Fruit fly (Drosophila melanogaster) whole organism, embryonic: ENCODE results near the gene Cralbp.

Experiments used
- Ada2b ChIP-seq: fragments of 200-800 bp; sonication (Bioruptor generic); IDR thresholded peaks from 2 replicates; pipeline ENCODE4 v1.3.6; 2022; ENCODE audit warnings: missing biosample characterization, missing genetic modification characterization
- BEAF-32 ChIP-seq: fragments of 200-800 bp; sonication (Bioruptor generic); optimal IDR thresholded peaks from 3 replicates; lab custom pipeline; 2017; ENCODE audit warnings: missing biosample characterization, missing genetic modification characterization, mild to moderate bottlenecking, moderate library complexity, missing genetic modification reagents
- Blimp-1 ChIP-seq: fragments of 200-800 bp; sonication (Bioruptor generic); optimal IDR thresholded peaks from 3 replicates; lab custom pipeline; 2018; ENCODE audit warnings: missing biosample characterization, missing genetic modification characterization, mild to moderate bottlenecking, moderate library complexity, missing genetic modification reagents
- CG10209 ChIP-seq: fragments of 200-800 bp; sonication (Bioruptor generic); optimal IDR thresholded peaks from 3 replicates; lab custom pipeline; 2017; ENCODE audit warnings: missing biosample characterization, mild to moderate bottlenecking, missing genetic modification characterization, missing genetic modification reagents
- CG10431 ChIP-seq: fragments of 200-800 bp; sonication (Bioruptor generic); optimal IDR thresholded peaks from 3 replicates; lab custom pipeline; 2018; ENCODE audit warnings: missing biosample characterization, mild to moderate bottlenecking, missing genetic modification characterization
- CG10959 ChIP-seq: fragments of 200-800 bp; sonication (Bioruptor generic); IDR thresholded peaks from 2 replicates; pipeline ENCODE4 v1.3.6; 2022; ENCODE audit warnings: missing biosample characterization, missing genetic modification characterization
- CG11085 ChIP-seq: fragments of 200-800 bp; sonication (Bioruptor generic); IDR thresholded peaks from 2 replicates; pipeline ENCODE4 v1.3.6; 2022; ENCODE audit warnings: missing biosample characterization, missing genetic modification characterization
- CG12769 ChIP-seq: fragments of 200-800 bp; sonication (Bioruptor generic); optimal IDR thresholded peaks from 2 replicates; lab custom pipeline; 2019; ENCODE audit warnings: missing biosample characterization, mild to moderate bottlenecking, missing genetic modification characterization, moderate library complexity
- CG14014 ChIP-seq: fragments of 200-800 bp; sonication (Bioruptor generic); IDR thresholded peaks from 2 replicates; pipeline ENCODE4 v1.3.6; 2022; ENCODE audit warnings: missing biosample characterization, missing genetic modification characterization
- CG14050 ChIP-seq: fragments of 200-800 bp; sonication (Bioruptor generic); IDR thresholded peaks from 3 replicates; pipeline ENCODE4 v1.3.6; 2022; ENCODE audit warnings: missing biosample characterization, missing genetic modification characterization
- CG15011 ChIP-seq: fragments of 200-800 bp; sonication (Bioruptor generic); optimal IDR thresholded peaks from 3 replicates; lab custom pipeline; 2018; ENCODE audit warnings: missing biosample characterization, mild to moderate bottlenecking, missing genetic modification characterization
- CG15269 ChIP-seq: fragments of 200-800 bp; sonication (Bioruptor generic); optimal IDR thresholded peaks from 2 replicates; lab custom pipeline; 2018; ENCODE audit warnings: missing biosample characterization, mild to moderate bottlenecking, missing genetic modification characterization, moderate library complexity
- CG16815 ChIP-seq: fragments of 200-800 bp; sonication (Bioruptor generic); optimal IDR thresholded peaks from 3 replicates; lab custom pipeline; 2017; ENCODE audit warnings: missing biosample characterization, mild to moderate bottlenecking, missing genetic modification characterization
- CG18262 ChIP-seq: fragments of 200-800 bp; optimal IDR thresholded peaks from 3 replicates; lab custom pipeline; 2019; ENCODE audit warnings: missing biosample characterization, mild to moderate bottlenecking, missing genetic modification characterization, moderate library complexity
- CG2129 ChIP-seq: fragments of 200-800 bp; sonication (Bioruptor generic); IDR thresholded peaks from 2 replicates; pipeline ENCODE4 v1.3.6; 2022; ENCODE audit warnings: missing biosample characterization, missing genetic modification characterization; ENCODE audit not compliant: partially characterized antibody
- CG31365 ChIP-seq: fragments of 200-800 bp; sonication (Bioruptor generic); optimal IDR thresholded peaks from 2 replicates; lab custom pipeline; 2018; ENCODE audit warnings: missing biosample characterization, mild to moderate bottlenecking, missing genetic modification characterization
- CG34224 ChIP-seq: fragments of 200-800 bp; sonication (Bioruptor generic); IDR thresholded peaks from 3 replicates; pipeline ENCODE4 v1.3.6; 2022; ENCODE audit warnings: missing biosample characterization, missing genetic modification characterization; ENCODE audit not compliant: partially characterized antibody
- CG6654 ChIP-seq: fragments of 200-800 bp; sonication (Bioruptor generic); optimal IDR thresholded peaks from 2 replicates; lab custom pipeline; 2017; ENCODE audit warnings: missing biosample characterization, mild to moderate bottlenecking, missing genetic modification characterization
- CG7786 ChIP-seq: fragments of 200-800 bp; sonication (Bioruptor generic); optimal IDR thresholded peaks from 2 replicates; lab custom pipeline; 2016; ENCODE audit warnings: missing biosample characterization, missing genetic modification characterization
- Deaf1 ChIP-seq: fragments of 200-800 bp; optimal IDR thresholded peaks from 3 replicates; lab custom pipeline; 2019; ENCODE audit warnings: missing biosample characterization, mild to moderate bottlenecking, missing genetic modification characterization, moderate library complexity
- Dip3 ChIP-seq: fragments of 200-800 bp; sonication (Bioruptor generic); optimal IDR thresholded peaks from 3 replicates; lab custom pipeline; 2016; ENCODE audit warnings: missing biosample characterization, missing genetic modification characterization
- Drgx ChIP-seq: fragments of 200-800 bp; sonication (Bioruptor generic); IDR thresholded peaks from 2 replicates; pipeline ENCODE4 v1.3.6; 2022; ENCODE audit warnings: missing biosample characterization, missing genetic modification characterization
- E2f2 ChIP-seq: fragments of 200-800 bp; sonication (Bioruptor generic); IDR thresholded peaks from 2 replicates; pipeline ENCODE4 v1.3.6; 2022; ENCODE audit warnings: missing biosample characterization, missing genetic modification characterization
- Elba2 ChIP-seq: fragments of 200-800 bp; sonication (Bioruptor generic); optimal IDR thresholded peaks from 3 replicates; lab custom pipeline; 2016; ENCODE audit warnings: missing biosample characterization, missing genetic modification characterization
- H15 ChIP-seq: fragments of 200-800 bp; sonication (Bioruptor generic); IDR thresholded peaks from 3 replicates; pipeline ENCODE4 v1.3.6; 2022; ENCODE audit warnings: missing biosample characterization, missing genetic modification characterization
- Hr78 ChIP-seq, 2 experiments: fragments of 200-800 bp in 1 of 2; fragments of >200 bp in 1 of 2; sonication (Bioruptor generic) in 1 of 2; optimal IDR thresholded peaks; 2 replicates each; lab custom pipeline; 2017 to 2019; ENCODE audit warnings: missing biosample characterization in 2 of 2, missing genetic modification characterization in 2 of 2, mild to moderate bottlenecking in 1 of 2, moderate library complexity in 1 of 2
- Myb ChIP-seq: fragments of 200-800 bp; sonication (Bioruptor generic); optimal IDR thresholded peaks from 2 replicates; lab custom pipeline; 2016; ENCODE audit warnings: missing biosample characterization, missing genetic modification characterization
- NFAT ChIP-seq: fragments of 200-800 bp; sonication (Bioruptor generic); IDR thresholded peaks from 2 replicates; pipeline ENCODE4 v1.3.6; 2022; ENCODE audit warnings: missing biosample characterization, missing genetic modification characterization
- Nf-YB ChIP-seq: fragments of 200-800 bp; sonication (Bioruptor generic); optimal IDR thresholded peaks from 3 replicates; lab custom pipeline; 2019; ENCODE audit warnings: missing biosample characterization, mild to moderate bottlenecking, missing genetic modification characterization, moderate library complexity
- Oaz ChIP-seq: fragments of 200-800 bp; sonication (Bioruptor generic); IDR thresholded peaks from 2 replicates; pipeline ENCODE4 v1.3.6; 2022; ENCODE audit warnings: missing biosample characterization, missing genetic modification characterization
- Sry-β ChIP-seq: fragments of 200-800 bp; sonication (Bioruptor generic); optimal IDR thresholded peaks from 2 replicates; lab custom pipeline; 2018; ENCODE audit warnings: missing biosample characterization, mild to moderate bottlenecking, missing genetic modification characterization, moderate library complexity
- az2 ChIP-seq: fragments of 200-800 bp; sonication (Bioruptor generic); optimal IDR thresholded peaks from 3 replicates; lab custom pipeline; 2016; ENCODE audit warnings: missing biosample characterization, missing genetic modification characterization
- bsh ChIP-seq, 2 experiments: fragments of 200-800 bp; sonication (Bioruptor generic); optimal IDR thresholded peaks; 2 replicates each; lab custom pipeline; 2017 to 2018; ENCODE audit warnings: mild to moderate bottlenecking in 2 of 2, missing biosample characterization in 2 of 2, missing genetic modification characterization in 2 of 2, moderate library complexity in 1 of 2
- chinmo ChIP-seq: fragments of 200-800 bp; sonication (Bioruptor generic); IDR thresholded peaks from 4 replicates; pipeline ENCODE4 v1.3.6; 2022; ENCODE audit warnings: missing biosample characterization, missing genetic modification characterization; ENCODE audit not compliant: partially characterized antibody
- corto ChIP-seq: fragments of 200-800 bp; sonication (Bioruptor generic); optimal IDR thresholded peaks from 2 replicates; lab custom pipeline; 2016; ENCODE audit warnings: missing biosample characterization, mild to moderate bottlenecking, missing genetic modification characterization, moderate library complexity
- crol ChIP-seq: fragments of 200-800 bp; sonication (Bioruptor generic); IDR thresholded peaks from 2 replicates; pipeline ENCODE4 v1.3.6; 2022; ENCODE audit warnings: missing biosample characterization, missing genetic modification characterization
- fd64A ChIP-seq: fragments of 200-800 bp; sonication (Bioruptor generic); optimal IDR thresholded peaks from 3 replicates; lab custom pipeline; 2018; ENCODE audit warnings: missing biosample characterization, mild to moderate bottlenecking, missing genetic modification characterization
- ftz-f1 ChIP-seq: fragments of 200-800 bp; sonication (Bioruptor generic); optimal IDR thresholded peaks from 2 replicates; lab custom pipeline; 2016; ENCODE audit warnings: missing biosample characterization, missing genetic modification characterization
- gt ChIP-seq: fragments of 200-800 bp; sonication (Bioruptor generic); IDR thresholded peaks from 2 replicates; pipeline ENCODE4 v1.3.6; 2022; ENCODE audit warnings: missing biosample characterization, missing genetic modification characterization
- nom ChIP-seq: fragments of 200-800 bp; sonication (Bioruptor generic); optimal IDR thresholded peaks from 2 replicates; lab custom pipeline; 2017; ENCODE audit warnings: missing biosample characterization, missing genetic modification characterization, mild to moderate bottlenecking, moderate library complexity, missing genetic modification reagents
- oc ChIP-seq: fragments of 200-800 bp; sonication (Bioruptor generic); optimal IDR thresholded peaks from 2 replicates; lab custom pipeline; 2018; ENCODE audit warnings: missing biosample characterization, mild to moderate bottlenecking, missing genetic modification characterization, moderate library complexity
- pfk ChIP-seq: fragments of 200-800 bp; sonication (Bioruptor generic); optimal IDR thresholded peaks from 2 replicates; lab custom pipeline; 2018; ENCODE audit warnings: missing biosample characterization, mild to moderate bottlenecking, missing genetic modification characterization, moderate library complexity
- stc ChIP-seq: fragments of 200-800 bp; sonication (Bioruptor generic); IDR thresholded peaks from 2 replicates; pipeline ENCODE4 v1.3.6; 2022; ENCODE audit warnings: missing biosample characterization, missing genetic modification characterization
- trem ChIP-seq: fragments of 200-800 bp; optimal IDR thresholded peaks from 3 replicates; lab custom pipeline; 2019; ENCODE audit warnings: missing biosample characterization, mild to moderate bottlenecking, missing genetic modification characterization, moderate library complexity
- vvl ChIP-seq: fragments of 200-800 bp; sonication (Bioruptor generic); IDR thresholded peaks from 2 replicates; pipeline ENCODE4 v1.3.6; 2022; ENCODE audit warnings: missing biosample characterization, missing genetic modification characterization
- wor ChIP-seq: fragments of 200-800 bp; sonication (Bioruptor generic); IDR thresholded peaks from 2 replicates; pipeline ENCODE4 v1.3.6; 2022; ENCODE audit warnings: missing biosample characterization, missing genetic modification characterization
- z ChIP-seq: fragments of 200-800 bp; sonication (Bioruptor generic); IDR thresholded peaks from 3 replicates; pipeline ENCODE4 v1.3.6; 2022; ENCODE audit warnings: missing biosample characterization, missing genetic modification characterization

The Cralbp gene

dm6 chr3L:5802733-5803132, 16.2 kb upstream of the Cralbp start, which contains the start of gene CG42272:
Gene CG42272, plus strand, starts transcription at chr3L:5803033.
- TF ChIP-seq H15 (GFP tag; lab: Robert Waterston, UW) (no peak), corto (GFP tag; lab: Kevin White, UChicago) (no peak)

- TF ChIP-seq Deaf1 (no peak), CG18262 (no peak), Myb (GFP tag; lab: Kevin White, UChicago) (no peak), Hr78 (GFP tag; optimal IDR thresholded peaks at IDR 0.05; lab: Kevin White, UChicago) (peak in 1 of 2 experiments; percentile 22), CG15269 (tag; lab: Kevin White, UChicago) (peak; percentile 19), ftz-f1 (GFP tag; lab: Kevin White, UChicago) (peak; percentile 49), fd64A (no peak), CG12769 (tag; lab: Kevin White, UChicago) (peak; percentile 17), Blimp-1 (no peak), CG10959 (GFP tag; lab: Robert Waterston, UW) (0 out of 2 replicates have a peak, but pooled peaks have one; percentile 17), oc (tag; lab: Kevin White, UChicago) (peak; percentile 62), stc (GFP tag; lab: Robert Waterston, UW) (0 out of 2 replicates have a peak, but pooled peaks have one; percentile 6), Oaz (GFP tag; lab: Robert Waterston, UW) (no peak), Drgx (GFP tag; lab: Robert Waterston, UW) (0 out of 2 replicates have a peak, but pooled peaks have one; percentile 34), z (GFP tag; lab: Robert Waterston, UW) (peak; percentile 70), nom (GFP tag; lab: Kevin White, UChicago) (peak; percentile 11), Ada2b (GFP tag; lab: Robert Waterston, UW) (no peak), CG10209 (GFP tag; lab: Kevin White, UChicago) (no peak), chinmo (GFP tag; lab: Robert Waterston, UW) (0 out of 4 replicates have a peak, but pooled peaks have one; percentile 58), vvl (peak; percentile 35; the same call in 1 of the 2 replicates)
Observed at dm6 chr3L:5802063-5802531, 15.6 kb upstream of the Cralbp start.

dm6 chr3L:5797274-5797673, 10.8 kb upstream of the Cralbp start:
- TF ChIP-seq BEAF-32 (GFP tag; lab: Kevin White, UChicago) (no peak), Nf-YB (no peak), CG15011 (GFP tag; lab: Kevin White, UChicago) (no peak), CG14050 (GFP tag; lab: Robert Waterston, UW) (no peak), Sry-β (GFP tag; lab: Kevin White, UChicago) (no peak), crol (peak; percentile 87), CG14014 (no peak), E2f2 (GFP tag; lab: Robert Waterston, UW) (0 out of 2 replicates have a peak, but pooled peaks have one; percentile 6), Elba2 (GFP tag; lab: Kevin White, UChicago) (no peak), CG10431 (no peak), pfk (GFP tag; lab: Kevin White, UChicago) (no peak), az2 (GFP tag; lab: Kevin White, UChicago) (no peak), trem (tag; lab: Kevin White, UChicago) (no peak), wor (GFP tag; lab: Robert Waterston, UW) (no peak), CG16815 (GFP tag; lab: Kevin White, UChicago) (no peak), NFAT (no peak), gt (no peak), CG6654 (peak; percentile 98), CG11085 (GFP tag; lab: Robert Waterston, UW) (no peak), Myb (GFP tag; lab: Kevin White, UChicago) (no peak), CG34224 (GFP tag; lab: Robert Waterston, UW) (peak; percentile 37; the same call in 1 of the 3 replicates), CG31365 (no peak), Dip3 (GFP tag; lab: Kevin White, UChicago) (no peak), CG2129 (GFP tag; lab: Robert Waterston, UW) (no peak), CG7786 (GFP tag; lab: Kevin White, UChicago) (no peak), bsh (GFP tag; optimal IDR thresholded peaks at IDR 0.05; lab: Kevin White, UChicago) (no peak)
